Fruit fly (Drosophila melanogaster) whole organism: ENCODE results near the gene CG1440.

ENCODE experiments used
- CG8478 ChIP-seq: fragments of >200 bp; optimal IDR thresholded peaks from 2 replicates; lab custom pipeline; 2018; ENCODE audit warnings: inconsistent platforms
- Dll ChIP-seq: fragments of >200 bp; optimal IDR thresholded peaks from 2 replicates; lab custom pipeline; 2017
- EcR ChIP-seq, 2 experiments: fragments of >200 bp; optimal IDR thresholded peaks; 2 replicates each; lab custom pipeline; 2017; ENCODE audit warnings: missing biosample characterization in 2 of 2, missing genetic modification characterization in 2 of 2, missing genetic modification reagents in 2 of 2
- pan ChIP-seq: fragments of >200 bp; optimal IDR thresholded peaks from 2 replicates; lab custom pipeline; 2017
- psq ChIP-seq: fragments of >200 bp; optimal IDR thresholded peaks from 2 replicates; lab custom pipeline; 2017
- usp ChIP-seq: fragments of >200 bp; optimal IDR thresholded peaks from 2 replicates; lab custom pipeline; 2017; ENCODE audit warnings: missing biosample characterization, missing genetic modification characterization, mixed read lengths

DNA sequence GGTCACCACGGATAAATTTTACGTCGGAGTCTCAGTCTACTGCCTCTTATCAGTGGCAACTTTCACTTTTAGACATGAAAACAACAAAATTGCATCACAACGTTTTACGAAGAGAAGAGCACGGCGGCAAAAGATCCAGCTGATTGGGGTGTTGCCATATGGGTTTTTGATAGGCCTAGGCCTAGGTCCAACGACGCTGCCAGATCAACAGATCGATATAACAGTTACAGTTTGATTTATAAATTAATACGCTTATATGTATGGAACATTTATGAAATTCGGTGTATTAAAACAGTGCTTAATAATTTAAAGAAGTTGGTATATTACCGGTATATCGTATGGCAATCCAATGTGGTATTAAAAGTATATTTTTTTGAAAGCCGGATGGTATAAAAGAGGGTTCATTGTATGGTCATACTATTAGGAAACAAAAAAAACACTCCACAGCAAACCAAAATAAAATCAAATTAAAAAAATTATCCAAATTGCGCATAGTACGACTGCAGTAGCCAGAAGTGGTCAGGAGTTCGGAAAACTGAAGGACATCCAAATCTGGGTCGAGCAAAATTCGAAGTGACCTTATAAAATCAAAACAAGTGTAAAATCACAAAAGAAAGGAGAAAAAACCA is at the start of gene CG1440:
- TF ChIP-seq EcR (GFP tag; optimal IDR thresholded peaks at IDR 0.05; lab: Kevin White, UChicago) (no peak), psq (no peak), pan (lab: Kevin White, UChicago) (peak; percentile 39), Dll (no peak), usp (no peak), CG8478 (lab: Kevin White, UChicago) (no peak)
